Fruit fly (Drosophila melanogaster) whole organism, embryonic: Measurements from ENCODE around the gene Ogdh.

Source experiments
- Aef1 ChIP-seq: fragments of 200-800 bp; sonication (Bioruptor generic); IDR thresholded peaks from 3 replicates; pipeline ENCODE4 v1.3.6; 2022; ENCODE audit warnings: missing biosample characterization, missing genetic modification characterization
- Asciz ChIP-seq: fragments of 200-800 bp; sonication (Bioruptor generic); optimal IDR thresholded peaks from 2 replicates; lab custom pipeline; 2017; ENCODE audit warnings: missing biosample characterization, mild to moderate bottlenecking, missing genetic modification characterization, missing genetic modification reagents
- Bgb ChIP-seq: fragments of 200-800 bp; sonication (Bioruptor generic); IDR thresholded peaks from 2 replicates; pipeline ENCODE4 v1.3.6; 2022; ENCODE audit warnings: missing biosample characterization, missing genetic modification characterization; ENCODE audit not compliant: partially characterized antibody
- CG10654 ChIP-seq: fragments of 200-800 bp; sonication (Bioruptor generic); optimal IDR thresholded peaks from 2 replicates; lab custom pipeline; 2016; ENCODE audit warnings: missing biosample characterization, missing genetic modification characterization
- CG10959 ChIP-seq: fragments of 200-800 bp; sonication (Bioruptor generic); IDR thresholded peaks from 2 replicates; pipeline ENCODE4 v1.3.6; 2022; ENCODE audit warnings: missing biosample characterization, missing genetic modification characterization
- CG14860 ChIP-seq: fragments of 200-800 bp; sonication (Bioruptor generic); IDR thresholded peaks from 3 replicates; pipeline ENCODE4 v1.3.6; 2022; ENCODE audit warnings: missing biosample characterization, missing genetic modification characterization; ENCODE audit not compliant: partially characterized antibody
- CG17359 ChIP-seq: fragments of 200-800 bp; sonication (Bioruptor generic); optimal IDR thresholded peaks from 3 replicates; lab custom pipeline; 2018; ENCODE audit warnings: missing biosample characterization, mild to moderate bottlenecking, missing genetic modification characterization, moderate library complexity
- CG17912 ChIP-seq: fragments of 200-800 bp; sonication (Bioruptor generic); optimal IDR thresholded peaks from 2 replicates; lab custom pipeline; 2018; ENCODE audit warnings: missing biosample characterization, mild to moderate bottlenecking, missing genetic modification characterization
- CG18476 ChIP-seq: fragments of 200-800 bp; sonication (Bioruptor generic); optimal IDR thresholded peaks from 2 replicates; lab custom pipeline; 2016; ENCODE audit warnings: missing biosample characterization, mild to moderate bottlenecking, missing genetic modification characterization
- CG30403 ChIP-seq: fragments of 200-800 bp; sonication (Bioruptor generic); optimal IDR thresholded peaks from 3 replicates; lab custom pipeline; 2016; ENCODE audit warnings: missing biosample characterization, missing genetic modification characterization
- CG3838 ChIP-seq: fragments of 200-800 bp; sonication (Bioruptor generic); optimal IDR thresholded peaks from 3 replicates; lab custom pipeline; 2016; ENCODE audit warnings: missing biosample characterization, missing genetic modification characterization
- CG4820 ChIP-seq: fragments of 200-800 bp; sonication (Bioruptor generic); optimal IDR thresholded peaks from 3 replicates; lab custom pipeline; 2016; ENCODE audit warnings: missing biosample characterization, missing genetic modification characterization
- CG6683 ChIP-seq: fragments of 200-800 bp; sonication (Bioruptor generic); optimal IDR thresholded peaks from 2 replicates; lab custom pipeline; 2017; ENCODE audit warnings: missing biosample characterization, mild to moderate bottlenecking, missing genetic modification characterization, missing genetic modification reagents
- CG6791 ChIP-seq: fragments of 200-800 bp; sonication (Bioruptor generic); IDR thresholded peaks from 3 replicates; pipeline ENCODE4 v1.3.6; 2022; ENCODE audit warnings: missing biosample characterization, missing genetic modification characterization; ENCODE audit not compliant: partially characterized antibody
- CG7839 ChIP-seq: fragments of 200-800 bp; sonication (Bioruptor generic); optimal IDR thresholded peaks from 3 replicates; lab custom pipeline; 2018; ENCODE audit warnings: missing biosample characterization, mild to moderate bottlenecking, missing genetic modification characterization, moderate library complexity
- CG8388 ChIP-seq: fragments of 200-800 bp; sonication (Bioruptor generic); optimal IDR thresholded peaks from 2 replicates; lab custom pipeline; 2019; ENCODE audit warnings: missing biosample characterization, mild to moderate bottlenecking, missing genetic modification characterization, moderate library complexity
- CG9215 ChIP-seq: fragments of 200-800 bp; sonication (Bioruptor generic); IDR thresholded peaks from 2 replicates; pipeline ENCODE4 v1.3.6; 2022; ENCODE audit warnings: missing biosample characterization, missing genetic modification characterization
- CG9437 ChIP-seq: fragments of 200-800 bp; sonication (Bioruptor generic); optimal IDR thresholded peaks from 2 replicates; lab custom pipeline; 2018; ENCODE audit warnings: missing biosample characterization, mild to moderate bottlenecking, missing genetic modification characterization
- CG9609 ChIP-seq: fragments of 200-800 bp; sonication (Bioruptor generic); optimal IDR thresholded peaks from 3 replicates; lab custom pipeline; 2016; ENCODE audit warnings: missing biosample characterization, missing genetic modification characterization
- D19A ChIP-seq: fragments of 200-800 bp; optimal IDR thresholded peaks from 3 replicates; lab custom pipeline; 2019; ENCODE audit warnings: missing biosample characterization, mild to moderate bottlenecking, missing genetic modification characterization, moderate library complexity
- E2f2 ChIP-seq: fragments of 200-800 bp; sonication (Bioruptor generic); IDR thresholded peaks from 2 replicates; pipeline ENCODE4 v1.3.6; 2022; ENCODE audit warnings: missing biosample characterization, missing genetic modification characterization
- Ets97D ChIP-seq: fragments of 200-800 bp; sonication (Bioruptor generic); optimal IDR thresholded peaks from 3 replicates; lab custom pipeline; 2016; ENCODE audit warnings: missing biosample characterization, missing genetic modification characterization
- HLH4C ChIP-seq: fragments of 200-800 bp; sonication (Bioruptor generic); IDR thresholded peaks from 3 replicates; pipeline ENCODE4 v1.3.6; 2022; ENCODE audit warnings: missing biosample characterization, missing genetic modification characterization; ENCODE audit not compliant: partially characterized antibody
- HLHmδ ChIP-seq: fragments of 200-800 bp; sonication (Bioruptor generic); optimal IDR thresholded peaks from 2 replicates; lab custom pipeline; 2018; ENCODE audit warnings: missing biosample characterization, mild to moderate bottlenecking, missing genetic modification characterization, moderate library complexity
- Hand ChIP-seq: fragments of 200-800 bp; sonication (Bioruptor generic); optimal IDR thresholded peaks from 2 replicates; lab custom pipeline; 2017; ENCODE audit warnings: mild to moderate bottlenecking, missing biosample characterization, missing genetic modification reagents, missing genetic modification characterization
- HmgZ ChIP-seq: fragments of 200-800 bp; sonication (Bioruptor generic); optimal IDR thresholded peaks from 2 replicates; lab custom pipeline; 2018; ENCODE audit warnings: missing biosample characterization, mild to moderate bottlenecking, missing genetic modification characterization
- Lhr ChIP-seq: fragments of 200-800 bp; sonication (Bioruptor generic); optimal IDR thresholded peaks from 3 replicates; lab custom pipeline; 2017; ENCODE audit warnings: mild to moderate bottlenecking, missing biosample characterization, missing genetic modification reagents, missing genetic modification characterization
- Side ChIP-seq: fragments of 200-800 bp; sonication (Bioruptor generic); optimal IDR thresholded peaks from 2 replicates; lab custom pipeline; 2016; ENCODE audit warnings: missing biosample characterization, missing genetic modification characterization
- YL-1 ChIP-seq: fragments of 200-800 bp; sonication (Bioruptor generic); optimal IDR thresholded peaks from 3 replicates; lab custom pipeline; 2017; ENCODE audit warnings: missing biosample characterization, mild to moderate bottlenecking, missing genetic modification characterization
- abd-A ChIP-seq: fragments of 200-800 bp; sonication (Bioruptor generic); optimal IDR thresholded peaks from 3 replicates; lab custom pipeline; 2019; ENCODE audit warnings: missing biosample characterization, mild to moderate bottlenecking, missing genetic modification characterization, moderate library complexity
- ase ChIP-seq: fragments of 200-800 bp; sonication (Bioruptor generic); IDR thresholded peaks from 3 replicates; pipeline ENCODE4 v1.3.6; 2022; ENCODE audit warnings: missing biosample characterization, missing genetic modification characterization
- bowl ChIP-seq: fragments of 200-800 bp; sonication (Bioruptor generic); IDR thresholded peaks from 2 replicates; pipeline ENCODE4 v1.3.6; 2022; ENCODE audit warnings: missing biosample characterization, missing genetic modification characterization
- cad ChIP-seq: fragments of >200 bp; optimal IDR thresholded peaks from 2 replicates; lab custom pipeline; 2017; ENCODE audit warnings: missing biosample characterization, missing genetic modification characterization
- cato ChIP-seq: fragments of 200-800 bp; sonication (Bioruptor generic); optimal IDR thresholded peaks from 2 replicates; lab custom pipeline; 2016; ENCODE audit warnings: missing biosample characterization, missing genetic modification characterization, borderline replicate concordance
- corto ChIP-seq: fragments of 200-800 bp; sonication (Bioruptor generic); optimal IDR thresholded peaks from 2 replicates; lab custom pipeline; 2016; ENCODE audit warnings: missing biosample characterization, mild to moderate bottlenecking, missing genetic modification characterization, moderate library complexity
- dm ChIP-seq: fragments of 200-800 bp; sonication (Bioruptor generic); optimal IDR thresholded peaks from 3 replicates; lab custom pipeline; 2016; ENCODE audit warnings: missing biosample characterization, missing genetic modification characterization
- fd96Cb ChIP-seq: fragments of 200-800 bp; sonication (Bioruptor generic); optimal IDR thresholded peaks from 2 replicates; lab custom pipeline; 2018; ENCODE audit warnings: missing biosample characterization, mild to moderate bottlenecking, missing genetic modification characterization, moderate library complexity
- hb ChIP-seq: fragments of 200-800 bp; sonication (Bioruptor generic); IDR thresholded peaks from 3 replicates; pipeline ENCODE4 v1.3.6; 2022; ENCODE audit warnings: missing biosample characterization, missing genetic modification characterization; ENCODE audit not compliant: partially characterized antibody
- kay ChIP-seq: fragments of 200-800 bp; sonication (Bioruptor generic); optimal IDR thresholded peaks from 2 replicates; lab custom pipeline; 2016; ENCODE audit warnings: missing biosample characterization, missing genetic modification characterization
- ken ChIP-seq: fragments of 200-800 bp; sonication (Bioruptor generic); IDR thresholded peaks from 3 replicates; pipeline ENCODE4 v1.3.6; 2022; ENCODE audit warnings: missing biosample characterization, missing genetic modification characterization
- lov ChIP-seq, 2 experiments: fragments of 200-800 bp in 1 of 2; fragments of >200 bp in 1 of 2; sonication (Bioruptor generic) in 1 of 2; IDR thresholded peaks in 1 of 2; optimal IDR thresholded peaks in 1 of 2; 2 replicates in 1 of 2; 3 replicates in 1 of 2; pipeline versions ENCODE4 v1.3.6 to Lab custom; 2017 to 2022; ENCODE audit warnings: missing biosample characterization in 1 of 2, missing genetic modification characterization in 1 of 2
- mam ChIP-seq: fragments of 200-800 bp; sonication (Bioruptor generic); optimal IDR thresholded peaks from 3 replicates; lab custom pipeline; 2016; ENCODE audit warnings: missing biosample characterization, missing genetic modification characterization
- psq ChIP-seq: fragments of 200-800 bp; sonication (Bioruptor generic); optimal IDR thresholded peaks from 2 replicates; lab custom pipeline; 2017; ENCODE audit warnings: missing biosample characterization, missing genetic modification characterization
- sima ChIP-seq: fragments of 200-800 bp; sonication (Bioruptor generic); optimal IDR thresholded peaks from 2 replicates; lab custom pipeline; 2016; ENCODE audit warnings: missing biosample characterization, missing genetic modification characterization
- stwl ChIP-seq: fragments of 200-800 bp; sonication (Bioruptor generic); optimal IDR thresholded peaks from 3 replicates; lab custom pipeline; 2018; ENCODE audit warnings: missing biosample characterization, mild to moderate bottlenecking, missing genetic modification characterization, moderate library complexity
- tap ChIP-seq: fragments of 200-800 bp; optimal IDR thresholded peaks from 3 replicates; lab custom pipeline; 2019; ENCODE audit warnings: missing biosample characterization, mild to moderate bottlenecking, missing genetic modification characterization, moderate library complexity
- tin ChIP-seq: fragments of 200-800 bp; sonication (Bioruptor generic); optimal IDR thresholded peaks from 3 replicates; lab custom pipeline; 2016; ENCODE audit warnings: missing biosample characterization, missing genetic modification characterization
- trh ChIP-seq: fragments of 200-800 bp; sonication (Bioruptor generic); optimal IDR thresholded peaks from 2 replicates; lab custom pipeline; 2016; ENCODE audit warnings: missing biosample characterization, missing genetic modification characterization
- zfh1 ChIP-seq: fragments of 200-800 bp; sonication (Bioruptor generic); IDR thresholded peaks from 3 replicates; pipeline ENCODE4 v1.3.6; 2022; ENCODE audit warnings: missing biosample characterization, missing genetic modification characterization

Ogdh gene

dm6 chr3L:17009715-17010491 lies 55.3 kb downstream of the Ogdh start:
- no peak; the same call in 1 of the 2 replicates for TF ChIP-seq E2f2 (GFP tag; lab: Robert Waterston, UW)
- no peak for TF ChIP-seq CG6791 (GFP tag; lab: Robert Waterston, UW)
- peak; percentile 12 for TF ChIP-seq CG4820
- peak; percentile 32 for TF ChIP-seq Asciz (GFP tag; lab: Kevin White, UChicago)
- TF ChIP-seq mam (GFP tag; lab: Kevin White, UChicago): peak; percentile 52
- TF ChIP-seq zfh1: peak; percentile 51
- TF ChIP-seq tap: no peak
- TF ChIP-seq cato (GFP tag; lab: Kevin White, UChicago): no peak
- TF ChIP-seq CG9609: no peak
- peak; percentile 48 for TF ChIP-seq CG30403 (GFP tag; lab: Kevin White, UChicago)
- no peak for TF ChIP-seq CG14860
- no peak for TF ChIP-seq HLH4C
- TF ChIP-seq kay: no peak
- TF ChIP-seq Hand (GFP tag; lab: Kevin White, UChicago): peak; percentile 45
- TF ChIP-seq CG10654 (GFP tag; lab: Kevin White, UChicago): no peak
- peak; percentile 46 for TF ChIP-seq CG17359 (tag; lab: Kevin White, UChicago)
- no peak for TF ChIP-seq Ets97D (GFP tag; lab: Kevin White, UChicago)
- TF ChIP-seq sima (GFP tag; lab: Kevin White, UChicago): no peak
- no peak for TF ChIP-seq dm (GFP tag; lab: Kevin White, UChicago)
- TF ChIP-seq CG6683 (GFP tag; lab: Kevin White, UChicago): peak; percentile 46
- no peak for TF ChIP-seq CG17912 (GFP tag; lab: Kevin White, UChicago)
- TF ChIP-seq Side (GFP tag; lab: Kevin White, UChicago): no peak
- TF ChIP-seq fd96Cb: peak; percentile 16
- TF ChIP-seq trh (GFP tag; lab: Kevin White, UChicago): no peak
- TF ChIP-seq bowl (GFP tag; lab: Robert Waterston, UW): no peak
- peak; percentile 79 for TF ChIP-seq HmgZ
- TF ChIP-seq HLHmδ (GFP tag; lab: Kevin White, UChicago): no peak
- no peak for TF ChIP-seq CG3838 (GFP tag; lab: Kevin White, UChicago)
- TF ChIP-seq ken: peak; percentile 48; the same call in 1 of the 3 replicates
- TF ChIP-seq stwl (tag; lab: Kevin White, UChicago): no peak
- no peak for TF ChIP-seq CG9437
- no peak for TF ChIP-seq YL-1 (GFP tag; lab: Kevin White, UChicago)
- TF ChIP-seq hb: no peak
- peak; percentile 13; the same call in 1 of the 3 replicates for TF ChIP-seq Aef1 (GFP tag; lab: Robert Waterston, UW)
- TF ChIP-seq ase (GFP tag; lab: Robert Waterston, UW): no peak
- TF ChIP-seq Lhr (GFP tag; lab: Kevin White, UChicago): no peak
- TF ChIP-seq corto: no peak
- TF ChIP-seq CG8388 (GFP tag; lab: Kevin White, UChicago): no peak
- TF ChIP-seq CG10959 (GFP tag; lab: Robert Waterston, UW): no peak
- no peak for TF ChIP-seq psq (GFP tag; lab: Kevin White, UChicago)
- no peak for TF ChIP-seq tin (GFP tag; lab: Kevin White, UChicago)
- TF ChIP-seq lov (optimal IDR thresholded peaks at IDR 0.05; lab: Kevin White, UChicago): no peak
- no peak for TF ChIP-seq lov (GFP tag; IDR thresholded peaks at IDR 0.05; lab: Robert Waterston, UW)
- TF ChIP-seq D19A (tag; lab: Kevin White, UChicago): no peak
- peak; percentile 49; the same call in 1 of the 2 replicates for TF ChIP-seq Bgb (GFP tag; lab: Robert Waterston, UW)
- peak; percentile 95 for TF ChIP-seq abd-A (tag; lab: Kevin White, UChicago)
- TF ChIP-seq CG9215 (GFP tag; lab: Robert Waterston, UW): no peak
- TF ChIP-seq CG18476: peak; percentile 24
- peak; percentile 60 for TF ChIP-seq CG7839 (tag; lab: Kevin White, UChicago)
- TF ChIP-seq cad: no peak
